Worm (Caenorhabditis elegans) whole organism, dauer: ENCODE data around the gene clec-39.

ENCODE experiments used
- unc-62 ChIP-seq: sonication (generic microtip); optimal IDR thresholded peaks from 2 replicates; lab custom pipeline; 2017; ENCODE audit warnings: missing biosample characterization, missing genetic modification reagents, missing genetic modification characterization

clec-39 gene

DNA sequence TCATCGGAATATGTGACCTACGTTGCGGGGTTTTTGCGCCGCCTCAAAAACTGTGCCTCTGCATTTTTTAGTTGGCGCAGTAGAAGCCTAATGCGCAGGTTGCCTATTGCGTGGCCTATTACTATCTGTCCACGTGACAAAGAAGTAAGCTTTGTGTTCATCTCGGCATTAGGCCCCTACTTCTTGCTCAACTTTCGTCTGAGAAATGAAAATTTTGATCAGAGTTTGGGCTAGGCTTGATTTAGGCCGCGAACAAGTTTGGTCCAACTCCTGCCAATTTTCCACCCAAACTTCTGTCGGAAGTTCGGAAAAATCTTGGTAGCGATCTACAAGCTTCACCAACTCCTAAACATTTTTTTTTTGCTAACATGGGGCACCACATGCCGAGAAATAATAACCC is 42.9 kb downstream of the clec-39 start:
- TF ChIP-seq unc-62 (GFP tag; lab: Kevin White, UChicago): no peak

DNA sequence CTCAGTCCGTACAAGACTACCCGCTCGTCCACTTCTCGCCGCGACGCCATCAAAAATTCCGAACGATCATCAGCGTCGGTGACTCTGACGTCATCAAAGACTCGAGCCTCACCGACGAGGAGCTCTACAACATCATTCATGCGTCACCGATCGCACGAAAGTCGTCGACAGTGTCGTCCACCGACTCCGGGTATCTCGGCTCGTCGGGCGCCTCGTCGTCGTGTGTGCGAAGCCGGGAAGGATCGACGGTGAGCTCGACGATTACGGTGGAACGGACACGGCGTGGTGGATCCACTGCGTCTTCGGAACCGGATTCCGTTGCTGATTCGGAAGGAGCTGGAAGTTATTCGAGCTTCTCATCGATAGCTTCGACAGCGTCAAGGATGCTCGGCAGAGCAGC is 45.7 kb downstream of the clec-39 start:
- no peak for TF ChIP-seq unc-62 (GFP tag; lab: Kevin White, UChicago)

DNA sequence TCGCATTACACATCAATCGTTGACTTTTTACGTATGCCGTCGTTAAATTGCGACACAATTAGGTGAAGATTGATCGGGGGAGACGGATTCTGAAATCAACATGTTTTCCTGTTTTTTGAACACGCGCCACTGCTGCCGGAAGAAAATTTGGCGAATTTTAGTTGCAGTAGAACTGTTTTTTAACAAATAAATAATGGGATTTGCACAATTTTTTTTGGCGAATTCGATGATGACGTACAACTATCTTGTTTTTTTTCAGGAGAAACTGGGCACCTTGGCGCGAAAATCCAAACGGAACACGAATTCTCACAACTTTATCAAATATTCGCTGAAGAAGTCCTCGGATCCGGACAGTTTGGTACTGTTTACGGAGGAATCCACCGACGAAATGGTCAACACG is 46.9 kb downstream of the clec-39 start:
- no peak for TF ChIP-seq unc-62 (GFP tag; lab: Kevin White, UChicago)

DNA sequence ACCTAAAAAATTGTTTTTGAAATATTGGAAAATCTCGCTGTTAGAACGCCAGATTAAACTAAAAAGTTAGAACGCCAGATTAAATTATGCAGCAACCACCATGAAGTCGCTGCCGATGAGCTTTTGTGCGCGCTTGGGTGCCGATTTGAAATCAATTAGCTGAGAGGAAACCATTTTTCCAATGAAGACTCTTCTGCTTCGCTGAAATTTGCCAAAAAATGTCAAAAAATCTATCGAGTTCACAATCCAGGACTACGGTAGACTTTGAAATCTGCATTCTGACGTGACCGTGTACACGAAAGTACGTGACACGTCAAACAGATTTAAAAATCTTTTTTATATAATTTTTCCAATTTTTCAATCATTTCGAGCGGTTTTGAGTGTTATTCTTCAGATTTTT is 49.9 kb downstream of the clec-39 start, which contains the start of gene immt-2:
TSS of gene immt-2 (plus strand) at position 301 of the 400 bp plus-strand sequence.
- TF ChIP-seq unc-62 (GFP tag; lab: Kevin White, UChicago): no peak
